Worm (Caenorhabditis elegans): Measurements from ENCODE around the gene B0303.11.

B0303.11 gene

DNA sequence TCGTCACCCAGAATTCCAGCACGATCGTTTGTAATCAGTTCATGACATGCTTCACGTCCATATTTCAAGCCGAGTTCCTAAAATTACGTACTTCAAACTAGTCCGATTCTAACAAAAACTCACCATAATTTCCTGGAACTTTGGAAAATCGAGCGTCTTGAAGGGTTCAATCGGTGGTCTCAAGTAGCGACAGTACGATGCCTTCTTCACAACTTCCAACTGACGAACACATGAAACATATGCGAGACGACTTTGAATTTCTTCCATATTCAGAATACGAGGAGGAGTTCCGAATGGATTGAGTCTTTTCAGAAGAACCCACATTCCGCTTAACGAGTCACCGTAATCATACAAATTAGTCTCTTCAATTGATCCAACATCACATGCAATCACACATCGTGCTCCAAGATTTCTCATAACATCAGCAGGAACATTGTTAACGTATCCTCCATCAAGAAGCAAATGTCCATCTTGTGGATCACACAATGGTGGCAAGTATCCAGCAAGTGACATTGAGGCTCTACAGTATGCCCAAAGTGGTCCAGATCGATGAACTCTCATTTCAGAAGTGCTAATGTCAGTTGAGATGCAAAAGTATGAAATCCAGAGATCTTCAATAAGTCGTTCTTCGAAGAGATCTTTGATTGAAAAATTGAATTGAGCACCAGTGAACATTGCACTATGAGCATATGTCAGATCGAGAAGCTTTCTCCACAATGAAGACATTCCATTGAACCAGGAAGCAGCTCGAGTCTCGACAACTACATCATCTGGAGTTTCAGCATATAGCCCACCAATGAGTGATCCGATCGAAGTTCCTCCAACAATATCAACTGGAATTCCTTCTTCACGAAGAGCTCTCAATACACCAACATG, 16.0 kb upstream of the B0303.11 start:
- no peak for TF ChIP-seq elt-1 (tag; optimal IDR thresholded peaks at IDR 0.05)
- no peak for TF ChIP-seq ceh-28 (tag; optimal IDR thresholded peaks at IDR 0.05)
- TF ChIP-seq nhr-28 (tag; optimal IDR thresholded peaks at IDR 0.05): no peak
- TF ChIP-seq mml-1 (tag; optimal IDR thresholded peaks at IDR 0.05): no peak
- TF ChIP-seq fos-1 (tag; optimal IDR thresholded peaks at IDR 0.05): no peak
- no peak for TF ChIP-seq unc-62 (GFP tag; optimal IDR thresholded peaks at IDR 0.05)
- no peak for TF ChIP-seq elt-3 (tag; optimal IDR thresholded peaks at IDR 0.05)
- TF ChIP-seq hmg-11 (tag; optimal IDR thresholded peaks at IDR 0.05): no peak
- TF ChIP-seq nhr-67 (tag; optimal IDR thresholded peaks at IDR 0.05): no peak
- no peak for TF ChIP-seq lin-39 (tag; optimal IDR thresholded peaks at IDR 0.05)
- no peak for TF ChIP-seq nfya-1 (tag; optimal IDR thresholded peaks at IDR 0.05; ENCODE audit: insufficient read depth)
- no peak for TF ChIP-seq ceh-9 (tag; optimal IDR thresholded peaks at IDR 0.05)
- no peak for TF ChIP-seq nhr-43 (tag; optimal IDR thresholded peaks at IDR 0.05; ENCODE audit: poor library complexity, severe bottlenecking)
- no peak for TF ChIP-seq pha-4 (tag; optimal IDR thresholded peaks at IDR 0.05)
- TF ChIP-seq skn-1 (tag; optimal IDR thresholded peaks at IDR 0.05): no peak

DNA sequence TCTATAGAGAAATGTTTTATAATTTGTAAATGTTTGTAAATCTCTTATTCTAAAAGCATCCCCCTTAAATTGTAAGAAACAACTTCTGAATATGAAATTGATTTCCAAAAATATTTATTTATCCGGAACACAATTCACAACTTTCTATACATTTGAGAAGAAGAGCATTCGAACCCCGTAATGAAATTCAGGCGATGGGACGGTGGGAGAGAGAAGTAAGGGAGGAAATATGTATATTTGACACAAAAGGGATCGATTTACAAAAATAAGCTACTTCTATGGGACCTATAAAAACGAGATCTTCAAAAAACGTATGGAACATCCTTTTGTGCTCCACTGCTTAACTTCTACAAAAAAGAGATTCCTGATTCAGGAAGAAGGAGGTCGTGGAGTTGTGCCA, 15.0 kb upstream of the B0303.11 start:
- TF ChIP-seq nhr-28 (tag; optimal IDR thresholded peaks at IDR 0.05) (no peak), aly-2 (tag; optimal IDR thresholded peaks at IDR 0.05) (no peak), ama-1 (optimal IDR thresholded peaks at IDR 0.05) (no peak)

DNA sequence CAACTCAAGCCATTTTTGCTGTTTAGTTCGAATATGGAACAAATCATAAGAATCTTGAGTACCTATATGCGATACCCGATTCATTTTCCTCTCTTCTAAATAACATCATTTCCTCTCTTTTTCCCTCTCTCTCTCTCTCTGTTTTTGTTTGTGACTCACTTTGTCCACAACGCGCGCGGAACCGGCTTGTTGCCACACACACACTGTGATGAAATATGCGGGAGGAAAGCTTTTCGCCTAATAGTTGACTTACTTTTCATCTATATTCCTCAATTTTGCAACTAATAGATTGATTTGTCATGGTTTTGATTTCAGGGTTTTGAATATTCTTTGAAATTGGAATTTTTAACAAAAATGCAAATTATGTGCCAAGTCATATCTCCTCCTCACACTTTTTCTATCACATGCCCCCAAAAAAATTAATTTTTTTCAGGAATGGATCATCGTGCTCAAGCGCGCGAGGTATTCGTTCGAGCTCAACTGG, 9.6 kb upstream of the B0303.11 start, which contains the start of gene hipr-1:
hipr-1 (plus strand) TSS at position 434 of the 484 bp plus-strand sequence.
- TF ChIP-seq egl-5 (tag; optimal IDR thresholded peaks at IDR 0.05) (no peak), ceh-16 (tag; optimal IDR thresholded peaks at IDR 0.05) (no peak), fos-1 (tag; optimal IDR thresholded peaks at IDR 0.05) (no peak), unc-39 (tag; optimal IDR thresholded peaks at IDR 0.05) (no peak), lin-39 (tag; optimal IDR thresholded peaks at IDR 0.05) (no peak), fkh-2 (tag; optimal IDR thresholded peaks at IDR 0.05) (no peak), pha-4 (tag; optimal IDR thresholded peaks at IDR 0.05) (peak; percentile 65)

DNA sequence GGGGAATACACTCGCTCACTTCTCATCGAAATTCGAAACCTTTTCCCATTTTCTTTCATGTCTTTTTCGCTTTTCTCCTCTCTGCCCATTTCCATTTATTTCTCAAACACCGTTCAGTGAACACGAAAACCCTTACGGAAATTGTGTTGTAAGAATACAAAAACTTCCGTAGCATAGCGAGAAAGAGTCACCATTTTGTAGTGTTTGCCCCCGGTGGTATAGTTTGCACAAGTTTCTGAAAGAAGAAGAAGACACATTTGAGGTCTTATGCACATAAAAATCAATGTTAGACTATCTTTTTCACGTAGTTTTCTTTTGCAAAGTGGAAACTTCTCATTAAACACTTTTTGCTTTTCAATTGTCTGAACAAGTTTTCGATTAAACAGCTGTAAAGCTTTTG, 8.9 kb upstream of the B0303.11 start:
- TF ChIP-seq ZK546.5 (tag; optimal IDR thresholded peaks at IDR 0.05) (no peak), elt-1 (tag; optimal IDR thresholded peaks at IDR 0.05) (no peak), lin-15B (tag; optimal IDR thresholded peaks at IDR 0.05) (no peak), ama-1 (optimal IDR thresholded peaks at IDR 0.05) (no peak), nhr-28 (tag; optimal IDR thresholded peaks at IDR 0.05) (no peak), pha-4 (tag; optimal IDR thresholded peaks at IDR 0.05) (no peak), aly-2 (tag; optimal IDR thresholded peaks at IDR 0.05) (no peak), nhr-23 (tag; optimal IDR thresholded peaks at IDR 0.05) (no peak)

DNA sequence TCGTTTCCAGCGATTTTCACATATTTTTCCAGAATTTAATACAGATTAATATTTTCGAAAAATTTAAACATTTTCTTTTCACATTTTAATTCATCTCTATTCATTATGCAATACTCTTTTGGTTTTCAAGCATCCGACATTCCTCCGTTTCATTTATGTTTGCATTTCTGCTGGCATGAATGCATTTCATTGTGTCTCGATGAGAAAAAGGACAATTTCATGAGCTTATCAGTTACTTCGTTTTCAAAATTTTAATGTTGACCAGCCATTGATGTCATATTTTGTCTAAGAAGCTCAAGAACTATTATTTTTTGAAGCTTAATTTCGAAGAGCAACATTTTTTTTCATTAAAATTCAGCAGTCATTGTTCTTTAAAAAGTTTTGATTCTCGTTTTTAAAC, 8.4 kb upstream of the B0303.11 start:
- peak; percentile 63 for TF ChIP-seq pqm-1 (tag; optimal IDR thresholded peaks at IDR 0.05)
- TF ChIP-seq elt-2 (tag; optimal IDR thresholded peaks at IDR 0.05): peak; percentile 28
- TF ChIP-seq nhr-11 (tag; optimal IDR thresholded peaks at IDR 0.05): no peak

DNA sequence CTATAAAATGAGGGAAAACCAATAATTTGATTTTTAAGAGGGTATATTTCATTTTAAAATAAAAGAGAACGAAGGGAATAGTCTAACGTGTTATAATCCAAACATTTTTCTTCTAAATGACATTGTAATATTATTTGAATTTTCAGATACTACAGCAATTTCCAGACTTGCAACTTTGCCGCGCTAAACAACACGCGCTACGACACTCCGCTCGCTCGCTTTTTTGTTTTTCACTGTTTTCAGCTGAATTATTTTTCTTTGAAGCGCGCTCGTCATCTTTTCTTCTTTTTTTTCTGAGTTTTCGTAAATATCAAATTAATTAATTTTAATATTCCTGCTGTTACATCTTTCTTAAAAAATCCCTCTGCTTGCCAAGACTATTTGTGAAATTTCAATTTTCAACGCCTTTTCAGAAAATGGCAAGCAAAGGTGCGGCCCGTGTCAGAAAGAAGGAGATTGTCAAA, 7.1 kb upstream of the B0303.11 start, which contains the start of gene mrpl-11:
mrpl-11 (plus strand) TSS at position 414 of the 464 bp plus-strand sequence.
- TF ChIP-seq lin-15B (tag; optimal IDR thresholded peaks at IDR 0.05): peak; percentile 44
- TF ChIP-seq fos-1 (tag; optimal IDR thresholded peaks at IDR 0.05): no peak
- TF ChIP-seq eor-1 (tag; optimal IDR thresholded peaks at IDR 0.05): no peak
- peak; percentile 41 for TF ChIP-seq nfya-1 (tag; optimal IDR thresholded peaks at IDR 0.05; ENCODE audit: insufficient read depth)
- peak; percentile 43 for TF ChIP-seq hmg-11 (tag; optimal IDR thresholded peaks at IDR 0.05)

DNA sequence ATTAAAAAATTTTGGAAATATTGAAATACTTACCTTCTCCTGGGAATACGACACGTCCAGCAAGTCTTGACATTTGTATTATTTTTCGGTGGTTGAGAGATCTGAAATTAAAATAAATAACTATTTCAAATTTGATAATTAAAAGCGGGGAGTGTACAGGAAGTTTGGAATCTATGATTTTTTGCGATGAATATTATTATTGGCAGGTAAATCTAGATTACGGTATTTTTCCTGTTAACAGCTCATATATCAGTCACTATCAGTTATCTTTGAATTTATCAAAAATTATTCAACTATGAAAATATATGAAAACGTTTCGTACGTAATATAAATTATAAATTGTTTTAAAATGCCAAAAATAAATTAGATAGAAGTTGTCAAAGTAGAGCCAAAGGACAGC, 5.9 kb upstream of the B0303.11 start, which contains the start of gene B0303.14:
B0303.14 (minus strand) TSS at position 101 of the 400 bp plus-strand sequence.
- TF ChIP-seq nhr-67 (tag; optimal IDR thresholded peaks at IDR 0.05): no peak
- no peak for TF ChIP-seq elt-2 (tag; optimal IDR thresholded peaks at IDR 0.05)
- TF ChIP-seq elt-3 (tag; optimal IDR thresholded peaks at IDR 0.05): no peak
- TF ChIP-seq ceh-82 (tag; optimal IDR thresholded peaks at IDR 0.05): no peak
- no peak for TF ChIP-seq pqm-1 (tag; optimal IDR thresholded peaks at IDR 0.05)
- no peak for TF ChIP-seq nhr-237 (tag; optimal IDR thresholded peaks at IDR 0.05)
- TF ChIP-seq lsy-12 (tag; optimal IDR thresholded peaks at IDR 0.05): no peak
- no peak for TF ChIP-seq snpc-4 (tag; optimal IDR thresholded peaks at IDR 0.05)
- no peak for TF ChIP-seq mdl-1 (tag; optimal IDR thresholded peaks at IDR 0.05)
- no peak for TF ChIP-seq R02D3.7 (tag; optimal IDR thresholded peaks at IDR 0.05)
- no peak for TF ChIP-seq ceh-28 (tag; optimal IDR thresholded peaks at IDR 0.05)
- TF ChIP-seq nhr-11 (tag; optimal IDR thresholded peaks at IDR 0.05): no peak
- no peak for TF ChIP-seq ztf-11 (tag; optimal IDR thresholded peaks at IDR 0.05)
- no peak for TF ChIP-seq ceh-9 (tag; optimal IDR thresholded peaks at IDR 0.05)

All from whole organism, L3 larva.